Fruit fly (Drosophila melanogaster) whole organism, embryonic: ENCODE data around the gene Polr1C.

Experiments used
- CG1647 ChIP-seq: fragments of 200-800 bp; sonication (Bioruptor generic); optimal IDR thresholded peaks from 3 replicates; lab custom pipeline; 2016; ENCODE audit warnings: missing biosample characterization, missing genetic modification characterization
- CG8359 ChIP-seq: fragments of 200-800 bp; sonication (Bioruptor generic); optimal IDR thresholded peaks from 2 replicates; lab custom pipeline; 2017; ENCODE audit warnings: missing biosample characterization, mild to moderate bottlenecking, missing genetic modification characterization, borderline replicate concordance
- bbx ChIP-seq: fragments of 200-800 bp; sonication (Bioruptor generic); IDR thresholded peaks from 2 replicates; pipeline ENCODE4 v1.3.6; 2022; ENCODE audit warnings: missing biosample characterization, missing genetic modification characterization; ENCODE audit not compliant: partially characterized antibody
- jumu ChIP-seq: fragments of 200-800 bp; sonication (Bioruptor generic); optimal IDR thresholded peaks from 3 replicates; lab custom pipeline; 2016; ENCODE audit warnings: missing biosample characterization, missing genetic modification characterization

dm6 chr2L:5002711-5003402 is 34.1 kb downstream of the Polr1C start:
- no peak for TF ChIP-seq bbx
- no peak for TF ChIP-seq CG8359 (GFP tag; lab: Kevin White, UChicago)
- TF ChIP-seq jumu (GFP tag; lab: Kevin White, UChicago): no peak
- no peak for TF ChIP-seq CG1647 (GFP tag; lab: Kevin White, UChicago)
